Worm (Caenorhabditis elegans): ENCODE measurements around the gene T25E12.14.

Gene T25E12.14

ce11 chrV:16726915-16727314 lies at the start of gene T25E12.14:
T25E12.14 (plus strand) TSS chrV:16727215.
- no peak for TF ChIP-seq M03D4.4 (tag; optimal IDR thresholded peaks at IDR 0.05)
- no peak for TF ChIP-seq cnd-1 (tag; optimal IDR thresholded peaks at IDR 0.05)
- TF ChIP-seq nhr-12 (tag; optimal IDR thresholded peaks at IDR 0.05), result no peak
- TF ChIP-seq unc-120 (tag; optimal IDR thresholded peaks at IDR 0.05; ENCODE audit: poor library complexity, severe bottlenecking), result no peak
- no peak for TF ChIP-seq nhr-28 (tag; optimal IDR thresholded peaks at IDR 0.05)
- TF ChIP-seq pha-4 (tag; optimal IDR thresholded peaks at IDR 0.05), result no peak
- TF ChIP-seq ceh-43 (GFP tag; optimal IDR thresholded peaks at IDR 0.05), result no peak
- TF ChIP-seq mep-1 (tag; optimal IDR thresholded peaks at IDR 0.05), result no peak
- TF ChIP-seq ztf-11 (tag; optimal IDR thresholded peaks at IDR 0.05), result no peak
- no peak for TF ChIP-seq sem-2 (GFP tag; optimal IDR thresholded peaks at IDR 0.05)
- TF ChIP-seq unc-62 (GFP tag; optimal IDR thresholded peaks at IDR 0.05), result no peak
- TF ChIP-seq flh-1 (GFP tag; optimal IDR thresholded peaks at IDR 0.05), result no peak
- TF ChIP-seq lin-13 (tag; optimal IDR thresholded peaks at IDR 0.05), result no peak
- TF ChIP-seq ham-2 (GFP tag; optimal IDR thresholded peaks at IDR 0.05), result no peak

- TF ChIP-seq ceh-39 (tag; optimal IDR thresholded peaks at IDR 0.05) (no peak), lin-13 (tag; optimal IDR thresholded peaks at IDR 0.05) (no peak), sem-2 (GFP tag; optimal IDR thresholded peaks at IDR 0.05) (no peak), ham-2 (GFP tag; optimal IDR thresholded peaks at IDR 0.05) (no peak), unc-39 (tag; optimal IDR thresholded peaks at IDR 0.05) (no peak), nhr-2 (tag; optimal IDR thresholded peaks at IDR 0.05) (no peak), drap-1 (GFP tag; optimal IDR thresholded peaks at IDR 0.05) (no peak), M03D4.4 (tag; optimal IDR thresholded peaks at IDR 0.05) (no peak)
Observed at ce11 chrV:16679237-16679636, 47.8 kb upstream of the T25E12.14 start, which contains the start of gene srz-103. srz-103 (minus strand) TSS chrV:16679337.

- TF ChIP-seq sptf-1 (tag; optimal IDR thresholded peaks at IDR 0.05) (no peak), ham-2 (GFP tag; optimal IDR thresholded peaks at IDR 0.05) (no peak), drap-1 (GFP tag; optimal IDR thresholded peaks at IDR 0.05) (no peak), ceh-39 (tag; optimal IDR thresholded peaks at IDR 0.05) (no peak), mab-5 (tag; optimal IDR thresholded peaks at IDR 0.05) (no peak), nhr-237 (tag; optimal IDR thresholded peaks at IDR 0.05) (no peak), nhr-28 (tag; optimal IDR thresholded peaks at IDR 0.05) (no peak), lsy-2 (tag; optimal IDR thresholded peaks at IDR 0.05) (no peak), nhr-12 (tag; optimal IDR thresholded peaks at IDR 0.05) (no peak), flh-1 (GFP tag; optimal IDR thresholded peaks at IDR 0.05) (no peak), hlh-1 (tag; optimal IDR thresholded peaks at IDR 0.05) (no peak), elt-1 (tag; optimal IDR thresholded peaks at IDR 0.05; ENCODE audit: borderline replicate concordance, insufficient read depth) (no peak), elt-3 (tag; optimal IDR thresholded peaks at IDR 0.05) (no peak)
Observed at ce11 chrV:16679981-16680380, 47.0 kb upstream of the T25E12.14 start, which contains the start of gene srw-44. srw-44 (plus strand) TSS chrV:16680281.

ce11 chrV:16682886-16683285 lies 44.1 kb upstream of the T25E12.14 start, which contains the start of gene srw-36:
srw-36 (plus strand) TSS chrV:16683186.
- no peak for TF ChIP-seq lin-32 (GFP tag; optimal IDR thresholded peaks at IDR 0.05)
- TF ChIP-seq ham-2 (GFP tag; optimal IDR thresholded peaks at IDR 0.05), result no peak
- no peak for TF ChIP-seq tbx-8 (GFP tag; optimal IDR thresholded peaks at IDR 0.05)
- TF ChIP-seq sem-2 (GFP tag; optimal IDR thresholded peaks at IDR 0.05), result no peak
- no peak for TF ChIP-seq elt-3 (tag; optimal IDR thresholded peaks at IDR 0.05)
- TF ChIP-seq drap-1 (GFP tag; optimal IDR thresholded peaks at IDR 0.05), result no peak
- TF ChIP-seq flh-1 (GFP tag; optimal IDR thresholded peaks at IDR 0.05), result no peak
- no peak for TF ChIP-seq unc-39 (tag; optimal IDR thresholded peaks at IDR 0.05)
- TF ChIP-seq pha-4 (tag; optimal IDR thresholded peaks at IDR 0.05), result no peak
- TF ChIP-seq lin-13 (tag; optimal IDR thresholded peaks at IDR 0.05), result no peak
- no peak for TF ChIP-seq unc-120 (tag; optimal IDR thresholded peaks at IDR 0.05; ENCODE audit: poor library complexity, severe bottlenecking)
- no peak for TF ChIP-seq lsy-2 (tag; optimal IDR thresholded peaks at IDR 0.05)
- TF ChIP-seq cnd-1 (tag; optimal IDR thresholded peaks at IDR 0.05), result no peak
- no peak for TF ChIP-seq snpc-4 (tag; optimal IDR thresholded peaks at IDR 0.05)

- TF ChIP-seq sem-2 (GFP tag; optimal IDR thresholded peaks at IDR 0.05), result no peak
- TF ChIP-seq unc-62 (GFP tag; optimal IDR thresholded peaks at IDR 0.05), result no peak
- no peak for TF ChIP-seq zip-8 (tag; optimal IDR thresholded peaks at IDR 0.05)
- TF ChIP-seq pha-4 (tag; optimal IDR thresholded peaks at IDR 0.05), result no peak
- TF ChIP-seq drap-1 (GFP tag; optimal IDR thresholded peaks at IDR 0.05), result no peak
- TF ChIP-seq snpc-4 (tag; optimal IDR thresholded peaks at IDR 0.05), result no peak
- no peak for TF ChIP-seq ztf-11 (tag; optimal IDR thresholded peaks at IDR 0.05)
Observed at ce11 chrV:16683359-16683758, 43.7 kb upstream of the T25E12.14 start.

- no peak for TF ChIP-seq hlh-1 (tag; optimal IDR thresholded peaks at IDR 0.05)
- no peak for TF ChIP-seq nhr-12 (tag; optimal IDR thresholded peaks at IDR 0.05)
- no peak for TF ChIP-seq flh-1 (GFP tag; optimal IDR thresholded peaks at IDR 0.05)
- TF ChIP-seq cnd-1 (tag; optimal IDR thresholded peaks at IDR 0.05), result no peak
- TF ChIP-seq drap-1 (GFP tag; optimal IDR thresholded peaks at IDR 0.05), result no peak
- no peak for TF ChIP-seq pha-4 (tag; optimal IDR thresholded peaks at IDR 0.05)
- no peak for TF ChIP-seq unc-120 (tag; optimal IDR thresholded peaks at IDR 0.05; ENCODE audit: poor library complexity, severe bottlenecking)
- no peak for TF ChIP-seq ceh-43 (GFP tag; optimal IDR thresholded peaks at IDR 0.05)
- TF ChIP-seq elt-1 (tag; optimal IDR thresholded peaks at IDR 0.05; ENCODE audit: borderline replicate concordance, insufficient read depth), result no peak
- no peak for TF ChIP-seq M03D4.4 (tag; optimal IDR thresholded peaks at IDR 0.05)
- no peak for TF ChIP-seq snpc-4 (tag; optimal IDR thresholded peaks at IDR 0.05)
- TF ChIP-seq mab-5 (tag; optimal IDR thresholded peaks at IDR 0.05), result no peak
- no peak for TF ChIP-seq nhr-237 (tag; optimal IDR thresholded peaks at IDR 0.05)
- TF ChIP-seq mls-2 (tag; optimal IDR thresholded peaks at IDR 0.05), result no peak
- TF ChIP-seq ztf-11 (tag; optimal IDR thresholded peaks at IDR 0.05), result no peak
- no peak for TF ChIP-seq unc-39 (tag; optimal IDR thresholded peaks at IDR 0.05)
- no peak for TF ChIP-seq nhr-2 (tag; optimal IDR thresholded peaks at IDR 0.05)
- TF ChIP-seq elt-3 (tag; optimal IDR thresholded peaks at IDR 0.05), result no peak
- TF ChIP-seq mep-1 (tag; optimal IDR thresholded peaks at IDR 0.05), result no peak
Observed at ce11 chrV:16685725-16686124, 41.3 kb upstream of the T25E12.14 start, which contains the start of gene srw-43. srw-43 (plus strand) TSS chrV:16686025.
